Worm (Caenorhabditis elegans) whole organism, L2 larva: ENCODE measurements around the gene fbxa-64.

Experiments used
- C34F6.9 ChIP-seq: fragments of 150-350 bp; optimal IDR thresholded peaks from 2 replicates; lab custom pipeline; 2014; ENCODE audit warnings: missing biosample characterization, missing genetic modification characterization
- F13H6.1 ChIP-seq: sonication (generic microtip); optimal IDR thresholded peaks from 2 replicates; lab custom pipeline; 2016; ENCODE audit warnings: missing genetic modification characterization, missing compliant biosample characterization
- R02D3.7 ChIP-seq: fragments of 150-350 bp; optimal IDR thresholded peaks from 2 replicates; lab custom pipeline; 2014; ENCODE audit warnings: missing biosample characterization, missing genetic modification characterization
- Y55F3AM.14 ChIP-seq: fragments of 200-800 bp; sonication (Bioruptor generic); optimal IDR thresholded peaks from 2 replicates; lab custom pipeline; 2018; ENCODE audit warnings: mild to moderate bottlenecking, missing genetic modification characterization, missing compliant biosample characterization
- ZK546.5 ChIP-seq: sonication (generic microtip); optimal IDR thresholded peaks from 2 replicates; lab custom pipeline; 2017; ENCODE audit warnings: missing biosample characterization, missing genetic modification characterization
- alr-1 ChIP-seq: fragments of 150-350 bp; optimal IDR thresholded peaks from 2 replicates; lab custom pipeline; 2014; ENCODE audit warnings: missing biosample characterization, missing genetic modification characterization
- aly-2 ChIP-seq: fragments of 150-350 bp; optimal IDR thresholded peaks from 2 replicates; lab custom pipeline; 2014; ENCODE audit warnings: missing biosample characterization, missing genetic modification characterization
- ama-1 ChIP-seq: fragments of 150-350 bp; optimal IDR thresholded peaks from 2 replicates; lab custom pipeline; 2018; ENCODE audit warnings: inconsistent platforms
- blmp-1 ChIP-seq: sonication (generic microtip); optimal IDR thresholded peaks from 2 replicates; lab custom pipeline; 2017; ENCODE audit warnings: missing genetic modification characterization, mild to moderate bottlenecking, missing compliant biosample characterization, antibody characterized with exemption, moderate library complexity; ENCODE audit not compliant: insufficient read depth
- ceh-82 ChIP-seq: fragments of 150-350 bp; optimal IDR thresholded peaks from 2 replicates; lab custom pipeline; 2014; ENCODE audit warnings: missing biosample characterization, missing genetic modification characterization
- crh-2 ChIP-seq: sonication (generic microtip); optimal IDR thresholded peaks from 2 replicates; lab custom pipeline; 2017; ENCODE audit warnings: missing biosample characterization, missing genetic modification characterization
- dmd-4 ChIP-seq: sonication (generic microtip); optimal IDR thresholded peaks from 2 replicates; lab custom pipeline; 2017; ENCODE audit warnings: missing biosample characterization, missing genetic modification characterization
- elt-1 ChIP-seq: fragments of 150-350 bp; optimal IDR thresholded peaks from 2 replicates; lab custom pipeline; 2014; ENCODE audit warnings: missing biosample characterization, missing genetic modification characterization
- elt-3 ChIP-seq: sonication (generic microtip); optimal IDR thresholded peaks from 2 replicates; lab custom pipeline; 2017; ENCODE audit warnings: missing biosample characterization, missing genetic modification characterization
- gmeb-1 ChIP-seq: fragments of 150-350 bp; optimal IDR thresholded peaks from 2 replicates; lab custom pipeline; 2014; ENCODE audit warnings: missing biosample characterization, missing genetic modification characterization
- lin-11 ChIP-seq: fragments of 150-350 bp; sonication (generic microtip); optimal IDR thresholded peaks from 2 replicates; lab custom pipeline; 2014; ENCODE audit warnings: missing biosample characterization, missing genetic modification characterization, inconsistent platforms, mixed read lengths
- lin-13 ChIP-seq: fragments of 150-350 bp; optimal IDR thresholded peaks from 2 replicates; lab custom pipeline; 2014; ENCODE audit warnings: missing biosample characterization, missing genetic modification reagents, missing genetic modification characterization
- lin-39 ChIP-seq: fragments of 150-350 bp; optimal IDR thresholded peaks from 2 replicates; lab custom pipeline; 2014; ENCODE audit warnings: missing biosample characterization, missing genetic modification reagents, missing genetic modification characterization
- lsy-2 ChIP-seq, 2 experiments: fragments of 150-350 bp in 1 of 2; sonication (generic microtip) in 1 of 2; optimal IDR thresholded peaks; 2 replicates each; lab custom pipeline; 2014 to 2017; ENCODE audit warnings: missing biosample characterization in 2 of 2, missing genetic modification characterization in 2 of 2
- nhr-10 ChIP-seq: sonication (generic microtip); optimal IDR thresholded peaks from 2 replicates; lab custom pipeline; 2017; ENCODE audit warnings: missing biosample characterization, missing genetic modification characterization
- nhr-129 ChIP-seq: fragments of 150-350 bp; optimal IDR thresholded peaks from 2 replicates; lab custom pipeline; 2014; ENCODE audit warnings: missing biosample characterization, missing genetic modification characterization
- nhr-21 ChIP-seq: fragments of 150-350 bp; optimal IDR thresholded peaks from 2 replicates; lab custom pipeline; 2014; ENCODE audit warnings: missing biosample characterization, missing genetic modification characterization
- nhr-77 ChIP-seq: fragments of 150-350 bp; optimal IDR thresholded peaks from 2 replicates; lab custom pipeline; 2014; ENCODE audit warnings: missing biosample characterization, missing genetic modification characterization
- peb-1 ChIP-seq: fragments of 150-350 bp; optimal IDR thresholded peaks from 2 replicates; lab custom pipeline; 2014; ENCODE audit warnings: missing biosample characterization, missing genetic modification characterization
- sem-4 ChIP-seq: fragments of 150-350 bp; optimal IDR thresholded peaks from 2 replicates; lab custom pipeline; 2014; ENCODE audit warnings: missing biosample characterization, missing genetic modification reagents, missing genetic modification characterization
- skn-1 ChIP-seq: sonication (generic microtip); optimal IDR thresholded peaks from 2 replicates; lab custom pipeline; 2017; ENCODE audit warnings: missing biosample characterization, missing genetic modification characterization
- sma-3 ChIP-seq: sonication (generic microtip); optimal IDR thresholded peaks from 2 replicates; lab custom pipeline; 2016; ENCODE audit warnings: missing genetic modification reagents, missing genetic modification characterization, missing compliant biosample characterization
- sma-9 ChIP-seq, 2 experiments: fragments of 150-350 bp in 1 of 2; sonication (generic microtip) in 1 of 2; optimal IDR thresholded peaks; 2 replicates each; lab custom pipeline; 2014 to 2016; ENCODE audit warnings: missing genetic modification characterization in 2 of 2, mild to moderate bottlenecking in 1 of 2, missing biosample characterization in 1 of 2, missing compliant biosample characterization in 1 of 2, missing genetic modification reagents in 1 of 2, moderate library complexity in 1 of 2
- unc-55 ChIP-seq: fragments of 150-350 bp; sonication (generic microtip); optimal IDR thresholded peaks from 3 replicates; lab custom pipeline; 2014; ENCODE audit warnings: missing biosample characterization, missing genetic modification reagents, missing genetic modification characterization
- ztf-1 ChIP-seq: fragments of 200-800 bp; sonication (Bioruptor generic); conservative IDR thresholded peaks from 2 replicates; pipeline ENCODE4 v1.3.6; 2022; ENCODE audit warnings: missing genetic modification characterization, missing compliant biosample characterization
- ztf-11 ChIP-seq: sonication (generic microtip); optimal IDR thresholded peaks from 2 replicates; lab custom pipeline; 2017; ENCODE audit warnings: missing biosample characterization, missing genetic modification characterization
- ztf-4 ChIP-seq: fragments of 150-350 bp; optimal IDR thresholded peaks from 2 replicates; lab custom pipeline; 2014; ENCODE audit warnings: missing biosample characterization, missing genetic modification characterization

fbxa-64 gene

DNA sequence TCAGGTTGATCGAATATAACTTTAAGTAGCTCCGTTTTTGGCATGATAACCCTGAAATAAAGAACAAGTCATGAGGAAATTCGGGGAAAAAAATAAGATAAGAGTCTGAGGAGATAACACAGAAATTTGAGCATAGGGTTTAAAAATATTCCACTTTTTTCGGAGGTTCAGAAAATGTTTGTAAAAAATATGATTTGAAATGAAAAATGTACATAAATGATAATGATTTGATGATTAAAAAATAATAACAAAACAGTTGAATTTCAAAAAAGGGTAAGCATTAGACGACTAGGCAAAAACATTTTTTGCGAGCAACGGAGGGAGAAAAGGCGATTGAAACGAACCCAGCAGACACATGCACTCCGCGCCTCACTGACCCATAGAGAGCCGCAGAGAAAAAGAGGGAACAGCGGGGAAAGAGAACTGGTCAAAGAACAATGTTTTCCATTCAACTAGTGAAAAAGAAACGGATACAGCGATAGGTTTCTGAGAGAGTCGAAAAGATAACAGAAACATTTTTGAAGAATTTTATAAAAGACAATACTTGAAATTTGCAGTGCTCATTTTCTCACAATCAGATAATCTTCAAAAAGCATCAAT is 34.2 kb upstream of the fbxa-64 start, which contains the start of gene arrd-18:
arrd-18 (minus strand) TSS at position 51 of the 600 bp plus-strand sequence.
- TF ChIP-seq Y55F3AM.14 (GFP tag; lab: Kevin White, UChicago): no peak
- TF ChIP-seq sma-9 (GFP tag; optimal IDR thresholded peaks at IDR 0.05; lab: Kevin White, UChicago): peak; percentile 87
- TF ChIP-seq sma-9 (tag; optimal IDR thresholded peaks at IDR 0.05; lab: Kevin White, UChicago): no peak
- no peak for TF ChIP-seq nhr-10
- peak; percentile 40 for TF ChIP-seq unc-55 (GFP tag; lab: Kevin White, UChicago)
- TF ChIP-seq C34F6.9: peak; percentile 59
- peak in 1 of 2 experiments; percentile 43 for TF ChIP-seq lsy-2 (tag; optimal IDR thresholded peaks at IDR 0.05; lab: Kevin White, UChicago)
- peak; percentile 83 for TF ChIP-seq F13H6.1 (tag; lab: Kevin White, UChicago)

DNA sequence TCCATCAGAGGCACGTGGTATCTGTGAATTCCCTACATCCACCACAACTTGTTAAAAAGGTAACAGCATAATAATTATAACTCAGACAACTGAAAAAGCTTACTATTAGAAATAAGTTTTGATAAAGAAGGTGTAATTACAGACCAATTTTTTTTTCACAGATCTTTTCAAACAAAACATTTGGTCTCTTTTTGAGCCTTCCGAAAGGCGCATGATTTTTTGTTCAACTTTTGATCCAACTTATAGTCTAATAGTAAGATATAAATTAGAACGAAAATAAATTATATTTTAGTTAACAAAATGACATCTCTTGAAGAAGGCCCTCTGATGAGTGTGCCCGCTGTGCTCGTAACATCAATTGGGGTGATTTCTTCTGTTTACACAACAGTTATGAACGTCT is 30.2 kb upstream of the fbxa-64 start, which contains the start of gene srbc-3:
srbc-3 (plus strand) TSS at position 301 of the 400 bp plus-strand sequence.
- no peak for TF ChIP-seq R02D3.7 (tag; lab: Kevin White, UChicago)
- no peak for TF ChIP-seq sma-3 (GFP tag; lab: Kevin White, UChicago)
- no peak for TF ChIP-seq ceh-82
- no peak for TF ChIP-seq ztf-11 (tag; lab: Kevin White, UChicago)
- TF ChIP-seq Y55F3AM.14 (GFP tag; lab: Kevin White, UChicago): no peak
- no peak for TF ChIP-seq elt-3
- TF ChIP-seq nhr-21 (tag; lab: Kevin White, UChicago): no peak
- TF ChIP-seq alr-1: no peak
- no peak for TF ChIP-seq unc-55 (GFP tag; lab: Kevin White, UChicago)
- no peak for TF ChIP-seq dmd-4 (tag; lab: Kevin White, UChicago)
- TF ChIP-seq ztf-4 (tag; lab: Kevin White, UChicago): no peak
- no peak for TF ChIP-seq sma-9 (GFP tag; optimal IDR thresholded peaks at IDR 0.05; lab: Kevin White, UChicago)
- no peak for TF ChIP-seq sma-9 (tag; optimal IDR thresholded peaks at IDR 0.05; lab: Kevin White, UChicago)
- TF ChIP-seq peb-1 (tag; lab: Kevin White, UChicago): no peak
- TF ChIP-seq gmeb-1 (tag; lab: Kevin White, UChicago): no peak
- TF ChIP-seq lin-13 (GFP tag; lab: Kevin White, UChicago): no peak
- TF ChIP-seq lin-11 (tag; lab: Kevin White, UChicago): no peak
- TF ChIP-seq, all 48 proteins: peak for 0

DNA sequence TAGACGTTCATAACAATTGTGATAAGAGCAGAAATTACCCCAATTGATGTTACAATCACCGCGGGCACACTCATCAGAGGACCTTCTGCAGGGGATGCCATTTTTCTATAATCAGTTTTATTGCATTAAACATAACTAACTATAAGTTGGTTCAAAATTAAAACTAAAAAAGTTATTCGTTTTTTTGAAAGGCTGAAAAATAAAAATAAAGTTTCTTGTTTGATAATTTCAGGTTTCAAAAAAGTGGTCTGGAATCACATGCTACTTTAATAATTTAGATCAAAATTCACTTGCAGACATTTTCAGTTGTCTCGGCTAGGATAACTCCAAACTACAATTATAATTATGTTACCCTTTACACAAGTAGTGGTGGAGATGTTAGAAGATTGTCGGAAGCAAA is 23.9 kb upstream of the fbxa-64 start, which contains the start of gene srbc-1:
srbc-1 (minus strand) TSS at position 101 of the 400 bp plus-strand sequence.
- TF ChIP-seq elt-1 (tag; lab: Kevin White, UChicago) (no peak), sem-4 (tag; lab: Kevin White, UChicago) (no peak), skn-1 (tag; lab: Kevin White, UChicago) (no peak), nhr-21 (tag; lab: Kevin White, UChicago) (no peak), crh-2 (tag; lab: Kevin White, UChicago) (no peak), C34F6.9 (no peak), nhr-77 (tag; lab: Kevin White, UChicago) (no peak), ama-1 (no peak), F13H6.1 (tag; lab: Kevin White, UChicago) (no peak), unc-55 (GFP tag; lab: Kevin White, UChicago) (no peak)
- TF ChIP-seq, all 48 proteins: peak for 0

DNA sequence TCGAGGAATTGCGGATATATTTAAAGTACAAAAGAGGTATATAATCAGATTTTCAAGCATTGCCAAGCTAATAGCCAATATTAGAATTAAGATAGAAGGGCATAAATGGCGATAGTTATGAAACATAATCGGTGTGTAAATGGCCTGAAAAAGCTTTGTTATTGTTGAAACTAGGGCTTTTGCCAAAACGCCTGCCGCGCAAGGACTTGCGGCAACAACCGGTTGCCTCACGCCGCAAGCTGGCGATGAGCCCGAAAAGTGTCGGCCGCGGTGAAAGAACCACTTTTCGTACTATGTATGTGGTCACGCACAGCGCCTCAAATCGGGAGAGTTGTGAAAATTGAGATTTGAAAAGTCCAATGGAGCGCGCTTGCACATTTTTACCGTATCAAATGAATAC is 21.5 kb upstream of the fbxa-64 start:
- no peak for TF ChIP-seq ztf-1 (GFP tag; lab: Robert Waterston, UW)
- no peak for TF ChIP-seq ZK546.5 (tag; lab: Kevin White, UChicago)
- TF ChIP-seq sma-3 (GFP tag; lab: Kevin White, UChicago): no peak
- TF ChIP-seq ztf-4 (tag; lab: Kevin White, UChicago): no peak
- TF ChIP-seq C34F6.9: no peak
- TF ChIP-seq ztf-11 (tag; lab: Kevin White, UChicago): no peak
- TF ChIP-seq lin-39 (tag; lab: Kevin White, UChicago): no peak
- TF ChIP-seq nhr-77 (tag; lab: Kevin White, UChicago): no peak
- no peak for TF ChIP-seq lin-13 (GFP tag; lab: Kevin White, UChicago)
- TF ChIP-seq blmp-1 (tag; lab: Kevin White, UChicago): no peak
- no peak for TF ChIP-seq sma-9 (GFP tag; optimal IDR thresholded peaks at IDR 0.05; lab: Kevin White, UChicago)
- TF ChIP-seq sma-9 (tag; optimal IDR thresholded peaks at IDR 0.05; lab: Kevin White, UChicago): no peak
- no peak for TF ChIP-seq nhr-129 (tag; lab: Kevin White, UChicago)
- no peak for TF ChIP-seq aly-2 (tag; lab: Kevin White, UChicago)
- TF ChIP-seq, all 48 proteins: peak for 0
